Worm (Caenorhabditis elegans) whole organism, L4 larva: Measurements from ENCODE around the gene B0284.3.

Experiments
- T26A8.4 ChIP-seq: fragments of 200-800 bp; sonication (Bioruptor generic); IDR thresholded peaks from 2 replicates; pipeline ENCODE4 v1.3.6; 2022; ENCODE audit warnings: missing genetic modification characterization, missing compliant biosample characterization
- daf-8 ChIP-seq: fragments of 200-800 bp; sonication (Bioruptor generic); IDR thresholded peaks from 2 replicates; pipeline ENCODE4 v1.3.6; 2022; ENCODE audit warnings: missing genetic modification characterization, missing compliant biosample characterization
- lin-13 ChIP-seq: fragments of 150-350 bp; optimal IDR thresholded peaks from 2 replicates; lab custom pipeline; 2014; ENCODE audit warnings: missing biosample characterization, missing genetic modification reagents, missing genetic modification characterization
- nhr-11 ChIP-seq: fragments of 150-350 bp; optimal IDR thresholded peaks from 2 replicates; lab custom pipeline; 2014; ENCODE audit warnings: missing biosample characterization, missing genetic modification characterization
- nhr-28 ChIP-seq: fragments of 150-350 bp; optimal IDR thresholded peaks from 2 replicates; lab custom pipeline; 2014; ENCODE audit warnings: missing biosample characterization, missing genetic modification characterization
- nhr-6 ChIP-seq: fragments of 150-350 bp; optimal IDR thresholded peaks from 2 replicates; lab custom pipeline; 2014; ENCODE audit warnings: missing biosample characterization, missing genetic modification characterization
- nhr-77 ChIP-seq: fragments of 150-350 bp; optimal IDR thresholded peaks from 2 replicates; lab custom pipeline; 2014; ENCODE audit warnings: missing biosample characterization, missing genetic modification characterization
- skn-1 ChIP-seq: fragments of 150-350 bp; optimal IDR thresholded peaks from 2 replicates; lab custom pipeline; 2014; ENCODE audit warnings: missing biosample characterization, missing genetic modification characterization
- unc-39 ChIP-seq: sonication (generic microtip); optimal IDR thresholded peaks from 2 replicates; lab custom pipeline; 2017; ENCODE audit warnings: missing biosample characterization, missing genetic modification characterization
- unc-62 ChIP-seq, 3 experiments: fragments of 150-350 bp in 1 of 3; sonication (generic microtip); optimal IDR thresholded peaks in 2 of 3; peaks in 1 of 3; 1 replicate in 1 of 3; 2 replicates in 2 of 3; lab custom pipeline; 2014 to 2017; ENCODE audit warnings: missing biosample characterization in 3 of 3, missing genetic modification characterization in 3 of 3, missing genetic modification reagents in 3 of 3, missing genotype in 1 of 3

DNA sequence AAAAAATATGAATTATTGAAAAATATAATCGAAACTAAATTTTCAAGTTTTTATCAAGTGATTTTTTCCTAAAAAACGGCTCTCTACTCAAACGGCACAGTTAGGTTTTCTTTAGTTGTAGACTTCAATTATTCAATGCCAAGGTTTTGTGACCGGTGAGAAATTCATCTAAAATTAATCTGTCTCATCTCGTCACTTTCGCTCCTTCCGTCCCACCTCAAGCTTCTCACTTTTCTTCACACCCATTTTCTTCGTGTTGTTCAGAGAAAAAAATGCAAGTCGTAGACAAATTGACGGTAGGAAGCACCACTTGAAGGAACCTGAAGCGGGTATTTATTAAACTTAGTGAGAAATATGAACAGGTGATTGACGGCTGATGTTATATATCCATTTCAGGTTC lies 11.7 kb upstream of the B0284.3 start:
- TF ChIP-seq unc-39 (tag; lab: Kevin White, UChicago) (no peak), daf-8 (GFP tag; lab: Robert Waterston, UW) (no peak), nhr-11 (tag; lab: Kevin White, UChicago) (no peak), lin-13 (GFP tag; lab: Kevin White, UChicago) (no peak), unc-62 (GFP tag; optimal IDR thresholded peaks at IDR 0.05 in 1 of 2; lab: Kevin White, UChicago) (no peak), unc-62 (tag; optimal IDR thresholded peaks at IDR 0.05; lab: Kevin White, UChicago) (no peak), T26A8.4 (GFP tag; lab: Robert Waterston, UW) (no peak), nhr-77 (no peak), skn-1 (tag; lab: Kevin White, UChicago) (no peak), nhr-28 (tag; lab: Kevin White, UChicago) (no peak), nhr-6 (tag; lab: Kevin White, UChicago) (no peak)
